Fruit fly (Drosophila melanogaster) whole organism, embryonic: ENCODE results near the gene AstA.

ENCODE experiments used
- Adf1 ChIP-seq: fragments of 200-800 bp; sonication (Bioruptor generic); IDR thresholded peaks from 2 replicates; pipeline ENCODE4 v1.3.6; 2022; ENCODE audit warnings: missing biosample characterization, missing genetic modification characterization
- BEAF-32 ChIP-seq: fragments of 200-800 bp; sonication (Bioruptor generic); optimal IDR thresholded peaks from 3 replicates; lab custom pipeline; 2017; ENCODE audit warnings: missing biosample characterization, missing genetic modification characterization, mild to moderate bottlenecking, moderate library complexity, missing genetic modification reagents
- Bgb ChIP-seq: fragments of 200-800 bp; sonication (Bioruptor generic); IDR thresholded peaks from 2 replicates; pipeline ENCODE4 v1.3.6; 2022; ENCODE audit warnings: missing biosample characterization, missing genetic modification characterization; ENCODE audit not compliant: partially characterized antibody
- CG11085 ChIP-seq: fragments of 200-800 bp; sonication (Bioruptor generic); IDR thresholded peaks from 2 replicates; pipeline ENCODE4 v1.3.6; 2022; ENCODE audit warnings: missing biosample characterization, missing genetic modification characterization
- CG11504 ChIP-seq: fragments of 200-800 bp; sonication (Bioruptor generic); optimal IDR thresholded peaks from 3 replicates; lab custom pipeline; 2019; ENCODE audit warnings: missing biosample characterization, mild to moderate bottlenecking, missing genetic modification characterization, moderate library complexity
- CG13287 ChIP-seq: fragments of 200-800 bp; sonication (Bioruptor generic); IDR thresholded peaks from 2 replicates; pipeline ENCODE4 v1.3.6; 2022; ENCODE audit warnings: missing biosample characterization, missing genetic modification characterization; ENCODE audit not compliant: partially characterized antibody
- CG14710 ChIP-seq: fragments of 200-800 bp; sonication (Bioruptor generic); optimal IDR thresholded peaks from 3 replicates; lab custom pipeline; 2019; ENCODE audit warnings: missing biosample characterization, mild to moderate bottlenecking, missing genetic modification characterization, moderate library complexity
- CG14860 ChIP-seq: fragments of 200-800 bp; sonication (Bioruptor generic); IDR thresholded peaks from 3 replicates; pipeline ENCODE4 v1.3.6; 2022; ENCODE audit warnings: missing biosample characterization, missing genetic modification characterization; ENCODE audit not compliant: partially characterized antibody
- CG16813 ChIP-seq: fragments of 200-800 bp; sonication (Bioruptor generic); IDR thresholded peaks from 3 replicates; pipeline ENCODE4 v1.3.6; 2022; ENCODE audit warnings: missing biosample characterization, missing genetic modification characterization; ENCODE audit not compliant: partially characterized antibody
- CG17829 ChIP-seq: fragments of 200-800 bp; optimal IDR thresholded peaks from 2 replicates; lab custom pipeline; 2019; ENCODE audit warnings: missing biosample characterization, mild to moderate bottlenecking, missing genetic modification characterization, moderate library complexity
- CG2129 ChIP-seq: fragments of 200-800 bp; sonication (Bioruptor generic); IDR thresholded peaks from 2 replicates; pipeline ENCODE4 v1.3.6; 2022; ENCODE audit warnings: missing biosample characterization, missing genetic modification characterization; ENCODE audit not compliant: partially characterized antibody
- CG3281 ChIP-seq: fragments of 200-800 bp; sonication (Bioruptor generic); optimal IDR thresholded peaks from 3 replicates; lab custom pipeline; 2017; ENCODE audit warnings: missing biosample characterization, mild to moderate bottlenecking, missing genetic modification characterization
- CG34224 ChIP-seq: fragments of 200-800 bp; sonication (Bioruptor generic); IDR thresholded peaks from 3 replicates; pipeline ENCODE4 v1.3.6; 2022; ENCODE audit warnings: missing biosample characterization, missing genetic modification characterization; ENCODE audit not compliant: partially characterized antibody
- CG3995 ChIP-seq: fragments of 200-800 bp; sonication (Bioruptor generic); optimal IDR thresholded peaks from 3 replicates; lab custom pipeline; 2016; ENCODE audit warnings: missing biosample characterization, missing genetic modification characterization
- CG42726 ChIP-seq: fragments of 200-800 bp; sonication (Bioruptor generic); IDR thresholded peaks from 2 replicates; pipeline ENCODE4 v1.3.6; 2022; ENCODE audit warnings: missing biosample characterization, missing genetic modification characterization; ENCODE audit not compliant: partially characterized antibody
- CG6791 ChIP-seq: fragments of 200-800 bp; sonication (Bioruptor generic); IDR thresholded peaks from 3 replicates; pipeline ENCODE4 v1.3.6; 2022; ENCODE audit warnings: missing biosample characterization, missing genetic modification characterization; ENCODE audit not compliant: partially characterized antibody
- CG7963 ChIP-seq: fragments of 200-800 bp; sonication (Bioruptor generic); IDR thresholded peaks from 3 replicates; pipeline ENCODE4 v1.3.6; 2022; ENCODE audit warnings: missing biosample characterization, missing genetic modification characterization; ENCODE audit not compliant: partially characterized antibody
- CG9797 ChIP-seq: fragments of 200-800 bp; sonication (Bioruptor generic); optimal IDR thresholded peaks from 3 replicates; lab custom pipeline; 2018; ENCODE audit warnings: missing biosample characterization, mild to moderate bottlenecking, missing genetic modification characterization
- CoRest ChIP-seq: fragments of 200-800 bp; sonication (Bioruptor generic); optimal IDR thresholded peaks from 3 replicates; lab custom pipeline; 2018; ENCODE audit warnings: missing biosample characterization, mild to moderate bottlenecking, missing genetic modification characterization, moderate library complexity
- Dp ChIP-seq: fragments of 200-800 bp; sonication (Bioruptor generic); optimal IDR thresholded peaks from 2 replicates; lab custom pipeline; 2018; ENCODE audit warnings: missing biosample characterization, mild to moderate bottlenecking, missing genetic modification characterization, moderate library complexity
- Ets97D ChIP-seq: fragments of 200-800 bp; sonication (Bioruptor generic); optimal IDR thresholded peaks from 3 replicates; lab custom pipeline; 2016; ENCODE audit warnings: missing biosample characterization, missing genetic modification characterization
- HLH4C ChIP-seq: fragments of 200-800 bp; sonication (Bioruptor generic); IDR thresholded peaks from 3 replicates; pipeline ENCODE4 v1.3.6; 2022; ENCODE audit warnings: missing biosample characterization, missing genetic modification characterization; ENCODE audit not compliant: partially characterized antibody
- Jarid2 ChIP-seq: fragments of 200-800 bp; sonication (Bioruptor generic); optimal IDR thresholded peaks from 3 replicates; lab custom pipeline; 2017; ENCODE audit warnings: mild to moderate bottlenecking, missing biosample characterization, missing genetic modification reagents, missing genetic modification characterization
- Myb ChIP-seq: fragments of 200-800 bp; sonication (Bioruptor generic); optimal IDR thresholded peaks from 2 replicates; lab custom pipeline; 2016; ENCODE audit warnings: missing biosample characterization, missing genetic modification characterization
- Six4 ChIP-seq: fragments of 200-800 bp; sonication (Bioruptor generic); optimal IDR thresholded peaks from 2 replicates; lab custom pipeline; 2016; ENCODE audit warnings: missing biosample characterization, missing genetic modification characterization
- amos ChIP-seq: fragments of 200-800 bp; sonication (Bioruptor generic); IDR thresholded peaks from 2 replicates; pipeline ENCODE4 v1.3.6; 2022; ENCODE audit warnings: missing biosample characterization, missing genetic modification characterization; ENCODE audit not compliant: partially characterized antibody
- bbx ChIP-seq: fragments of 200-800 bp; sonication (Bioruptor generic); IDR thresholded peaks from 2 replicates; pipeline ENCODE4 v1.3.6; 2022; ENCODE audit warnings: missing biosample characterization, missing genetic modification characterization; ENCODE audit not compliant: partially characterized antibody
- chinmo ChIP-seq: fragments of 200-800 bp; sonication (Bioruptor generic); IDR thresholded peaks from 4 replicates; pipeline ENCODE4 v1.3.6; 2022; ENCODE audit warnings: missing biosample characterization, missing genetic modification characterization; ENCODE audit not compliant: partially characterized antibody
- ewg ChIP-seq: fragments of 200-800 bp; sonication (Bioruptor generic); optimal IDR thresholded peaks from 3 replicates; lab custom pipeline; 2017; ENCODE audit warnings: mild to moderate bottlenecking, missing biosample characterization, missing genetic modification reagents, missing genetic modification characterization
- hb ChIP-seq: fragments of 200-800 bp; sonication (Bioruptor generic); IDR thresholded peaks from 3 replicates; pipeline ENCODE4 v1.3.6; 2022; ENCODE audit warnings: missing biosample characterization, missing genetic modification characterization; ENCODE audit not compliant: partially characterized antibody
- lov ChIP-seq, 2 experiments: fragments of 200-800 bp in 1 of 2; fragments of >200 bp in 1 of 2; sonication (Bioruptor generic) in 1 of 2; IDR thresholded peaks in 1 of 2; optimal IDR thresholded peaks in 1 of 2; 2 replicates in 1 of 2; 3 replicates in 1 of 2; pipeline versions ENCODE4 v1.3.6 to Lab custom; 2017 to 2022; ENCODE audit warnings: missing biosample characterization in 1 of 2, missing genetic modification characterization in 1 of 2
- mld ChIP-seq: fragments of 200-800 bp; sonication (Bioruptor generic); IDR thresholded peaks from 3 replicates; pipeline ENCODE4 v1.3.6; 2022; ENCODE audit warnings: missing biosample characterization, missing genetic modification characterization; ENCODE audit not compliant: partially characterized antibody
- nerfin-2 ChIP-seq: fragments of 200-800 bp; sonication (Bioruptor generic); IDR thresholded peaks from 2 replicates; pipeline ENCODE4 v1.3.6; 2022; ENCODE audit warnings: missing biosample characterization, missing genetic modification characterization; ENCODE audit not compliant: partially characterized antibody
- nmo ChIP-seq: fragments of 200-800 bp; sonication (Bioruptor generic); optimal IDR thresholded peaks from 2 replicates; lab custom pipeline; 2018; ENCODE audit warnings: missing biosample characterization, mild to moderate bottlenecking, missing genetic modification characterization, moderate library complexity
- p53 ChIP-seq: fragments of 200-800 bp; sonication (Bioruptor generic); optimal IDR thresholded peaks from 2 replicates; lab custom pipeline; 2016; ENCODE audit warnings: missing biosample characterization, missing genetic modification characterization
- ranshi ChIP-seq: fragments of 200-800 bp; sonication (Bioruptor generic); IDR thresholded peaks from 2 replicates; pipeline ENCODE4 v1.3.6; 2022; ENCODE audit warnings: missing biosample characterization, missing genetic modification characterization
- sna ChIP-seq: fragments of 200-800 bp; sonication (Bioruptor generic); IDR thresholded peaks from 2 replicates; pipeline ENCODE4 v1.3.6; 2022; ENCODE audit warnings: missing biosample characterization, missing genetic modification characterization; ENCODE audit not compliant: partially characterized antibody
- sob ChIP-seq: fragments of 200-800 bp; sonication (Bioruptor generic); IDR thresholded peaks from 2 replicates; pipeline ENCODE4 v1.3.6; 2022; ENCODE audit warnings: missing biosample characterization, missing genetic modification characterization
- tll ChIP-seq, 2 experiments: fragments of 200-800 bp in 1 of 2; fragments of >200 bp in 1 of 2; sonication (Bioruptor generic) in 1 of 2; optimal IDR thresholded peaks; 2 replicates each; lab custom pipeline; 2017 to 2019; ENCODE audit warnings: missing biosample characterization in 2 of 2, missing genetic modification characterization in 2 of 2, mild to moderate bottlenecking in 1 of 2, moderate library complexity in 1 of 2
- tna ChIP-seq: fragments of 200-800 bp; sonication (Bioruptor generic); IDR thresholded peaks from 2 replicates; pipeline ENCODE4 v1.3.6; 2022; ENCODE audit warnings: missing biosample characterization, missing genetic modification characterization; ENCODE audit not compliant: partially characterized antibody
- trem ChIP-seq: fragments of 200-800 bp; optimal IDR thresholded peaks from 3 replicates; lab custom pipeline; 2019; ENCODE audit warnings: missing biosample characterization, mild to moderate bottlenecking, missing genetic modification characterization, moderate library complexity
- unc-4 ChIP-seq: fragments of 200-800 bp; sonication (Bioruptor generic); IDR thresholded peaks from 2 replicates; pipeline ENCODE4 v1.3.6; 2022; ENCODE audit warnings: missing biosample characterization, missing genetic modification characterization; ENCODE audit not compliant: partially characterized antibody
- usp ChIP-seq: fragments of >200 bp; optimal IDR thresholded peaks from 2 replicates; lab custom pipeline; 2017; ENCODE audit warnings: missing biosample characterization, missing genetic modification characterization

The AstA gene

dm6 chr3R:24719314-24720290, 45.3 kb downstream of the AstA start, which contains the start of the genes CG13630 and tok (continued):
- TF ChIP-seq CG7963 (peak; percentile 76), CG3995 (GFP tag; lab: Kevin White, UChicago) (peak; percentile 83), Dp (GFP tag; lab: Kevin White, UChicago) (peak; percentile 85), ranshi (GFP tag; lab: Robert Waterston, UW) (no peak; the same call in 1 of the 2 replicates), chinmo (GFP tag; lab: Robert Waterston, UW) (0 out of 4 replicates have a peak, but pooled peaks have one; percentile 7), mld (GFP tag; lab: Robert Waterston, UW) (0 out of 3 replicates have a peak, but pooled peaks have one; percentile 61), nmo (GFP tag; lab: Kevin White, UChicago) (peak; percentile 28), p53 (peak; percentile 49), sob (GFP tag; lab: Robert Waterston, UW) (no peak), CG2129 (GFP tag; lab: Robert Waterston, UW) (no peak; the same call in 1 of the 2 replicates), BEAF-32 (GFP tag; lab: Kevin White, UChicago) (peak; percentile 83), CG16813 (GFP tag; lab: Robert Waterston, UW) (peak; percentile 79), tna (GFP tag; lab: Robert Waterston, UW) (peak; percentile 71), Jarid2 (GFP tag; lab: Kevin White, UChicago) (peak; percentile 56), CG17829 (tag; lab: Kevin White, UChicago) (no peak), nerfin-2 (GFP tag; lab: Robert Waterston, UW) (peak; percentile 46; the same call in 1 of the 2 replicates), sna (GFP tag; lab: Robert Waterston, UW) (peak; percentile 48), Adf1 (GFP tag; lab: Robert Waterston, UW) (peak; percentile 13; the same call in 1 of the 2 replicates), unc-4 (GFP tag; lab: Robert Waterston, UW) (peak; percentile 73), CG42726 (GFP tag; lab: Robert Waterston, UW) (0 out of 2 replicates have a peak, but pooled peaks have one; percentile 42), Ets97D (peak; percentile 21), CoRest (tag; lab: Kevin White, UChicago) (peak; percentile 35), CG3281 (peak; percentile 100), CG14710 (peak; percentile 42), CG9797 (peak; percentile 49), CG6791 (GFP tag; lab: Robert Waterston, UW) (peak; percentile 86), trem (tag; lab: Kevin White, UChicago) (peak; percentile 54), usp (GFP tag; lab: Kevin White, UChicago) (no peak), Bgb (GFP tag; lab: Robert Waterston, UW) (peak; percentile 83), CG11085 (no peak), bbx (GFP tag; lab: Robert Waterston, UW) (peak; percentile 80), CG14860 (GFP tag; lab: Robert Waterston, UW) (peak; percentile 73), lov (optimal IDR thresholded peaks at IDR 0.05; lab: Kevin White, UChicago) (no peak), lov (GFP tag; IDR thresholded peaks at IDR 0.05; lab: Robert Waterston, UW) (no peak), ewg (peak; percentile 35), Myb (GFP tag; lab: Kevin White, UChicago) (peak; percentile 97), Six4 (GFP tag; lab: Kevin White, UChicago) (no peak), CG34224 (GFP tag; lab: Robert Waterston, UW) (peak; percentile 64), CG13287 (GFP tag; lab: Robert Waterston, UW) (peak; percentile 76), CG11504 (tag; lab: Kevin White, UChicago) (peak; percentile 86), hb (GFP tag; lab: Robert Waterston, UW) (peak; percentile 72; the same call in 2 of the 3 replicates), amos (GFP tag; lab: Robert Waterston, UW) (peak; percentile 81), HLH4C (GFP tag; lab: Robert Waterston, UW) (peak; percentile 88), tll (GFP tag; optimal IDR thresholded peaks at IDR 0.05; lab: Kevin White, UChicago) (no peak)
